Fruit fly (Drosophila melanogaster): Measurements from ENCODE around the gene fusl.

Gene fusl

DNA sequence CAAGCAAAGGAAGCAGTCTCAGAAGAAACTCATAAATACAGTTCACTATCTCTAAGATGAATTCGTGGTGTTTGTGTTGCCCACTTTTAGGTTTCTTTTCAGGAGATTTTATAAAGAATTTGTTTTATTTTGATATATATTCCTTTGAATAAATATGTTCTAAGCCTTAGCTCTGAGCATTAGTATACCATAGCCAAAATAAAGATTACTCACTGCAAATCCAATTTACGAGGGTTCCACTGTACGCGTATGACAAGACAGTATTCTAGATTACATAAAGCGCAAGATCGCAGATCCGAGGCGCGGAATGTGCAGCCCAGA is 45.3 kb downstream of the fusl start (continued):
- TF ChIP-seq Gug (GFP tag; IDR thresholded peaks at IDR 0.05), result peak; percentile 73
- peak; percentile 44 for TF ChIP-seq CG6276 (GFP tag; optimal IDR thresholded peaks at IDR 0.05)
- TF ChIP-seq CG34406 (GFP tag; optimal IDR thresholded peaks at IDR 0.05), result peak; percentile 92
- peak; percentile 78 for TF ChIP-seq eg (GFP tag; IDR thresholded peaks at IDR 0.05)
- TF ChIP-seq esn (GFP tag; optimal IDR thresholded peaks at IDR 0.05), result peak; percentile 94
- peak; percentile 82 for TF ChIP-seq fd85E (GFP tag; optimal IDR thresholded peaks at IDR 0.05)
- TF ChIP-seq Ets21C (GFP tag; optimal IDR thresholded peaks at IDR 0.05), result peak; percentile 89
- TF ChIP-seq Sox102F (GFP tag; optimal IDR thresholded peaks at IDR 0.05), result peak; percentile 95
- peak; percentile 74 for TF ChIP-seq Sox14 (GFP tag; optimal IDR thresholded peaks at IDR 0.05)
- TF ChIP-seq CG6808 (GFP tag; optimal IDR thresholded peaks at IDR 0.05), result peak; percentile 92
- peak; percentile 91 for TF ChIP-seq Eip75B (GFP tag; optimal IDR thresholded peaks at IDR 0.05)
- TF ChIP-seq Smox (GFP tag; optimal IDR thresholded peaks at IDR 0.05), result peak; percentile 94
- TF ChIP-seq ss (GFP tag; optimal IDR thresholded peaks at IDR 0.05), result peak; percentile 72 to 94
- TF ChIP-seq CG32006 (GFP tag; optimal IDR thresholded peaks at IDR 0.05), result peak; percentile 74
- TF ChIP-seq Hr39 (GFP tag; optimal IDR thresholded peaks at IDR 0.05), result peak; percentile 89
- no peak for TF ChIP-seq Hr38 (GFP tag; optimal IDR thresholded peaks at IDR 0.05)
- peak; percentile 91 for TF ChIP-seq CG6163 (GFP tag; IDR thresholded peaks at IDR 0.05)
- TF ChIP-seq dsx (GFP tag; optimal IDR thresholded peaks at IDR 0.05; ENCODE audit: poor library complexity, severe bottlenecking), result peak; percentile 96
- TF ChIP-seq CG11294 (GFP tag; IDR thresholded peaks at IDR 0.05), result peak; percentile 66
- peak; percentile 91 for TF ChIP-seq CG6792 (GFP tag; optimal IDR thresholded peaks at IDR 0.05)
- peak; percentile 93 for TF ChIP-seq CG1621 (tag; optimal IDR thresholded peaks at IDR 0.05)
- peak; percentile 86 for TF ChIP-seq CG16779 (tag; optimal IDR thresholded peaks at IDR 0.05)
- peak; percentile 94 for TF ChIP-seq CG11902 (GFP tag; optimal IDR thresholded peaks at IDR 0.05)
- peak; percentile 95 for TF ChIP-seq topi (GFP tag; optimal IDR thresholded peaks at IDR 0.05)

DNA sequence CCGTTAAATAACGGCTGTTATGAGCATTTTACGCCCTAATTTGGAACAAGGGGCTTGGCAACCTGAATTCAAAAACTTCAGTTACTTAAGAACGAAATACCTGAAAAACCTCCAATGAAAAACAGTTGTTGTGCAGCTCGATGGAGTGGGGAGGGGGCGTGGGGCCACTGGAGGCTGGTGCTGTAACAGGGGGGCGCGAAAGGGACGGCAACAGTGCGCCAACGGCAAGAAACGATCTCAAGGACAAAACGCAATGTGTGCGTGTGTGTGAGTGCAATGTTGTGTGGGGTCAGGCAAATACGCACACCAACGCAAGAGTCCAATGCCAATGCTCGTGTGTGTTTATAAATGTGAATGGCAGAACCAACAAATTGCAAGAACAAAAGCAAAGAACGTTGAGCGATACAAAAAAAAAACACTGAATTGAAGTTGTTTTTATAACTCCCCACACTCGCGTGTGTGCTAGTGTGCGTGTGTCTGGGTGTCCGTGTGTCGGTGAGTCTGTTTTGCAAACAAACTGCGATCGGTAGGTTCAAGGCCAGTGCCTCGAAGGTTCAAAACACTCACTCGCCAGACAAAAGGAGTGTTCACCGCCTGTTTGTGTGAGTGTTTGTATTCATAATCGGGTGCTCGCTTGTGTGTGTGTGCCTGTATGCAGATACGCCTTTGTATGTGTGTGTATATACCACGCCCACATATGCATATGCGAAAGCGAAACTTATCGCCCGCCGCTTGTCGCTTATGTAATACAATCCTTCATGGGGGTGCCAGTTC is 45.8 kb downstream of the fusl start:
- no peak for TF ChIP-seq Smox (GFP tag; optimal IDR thresholded peaks at IDR 0.05)
- no peak for TF ChIP-seq Ets21C (GFP tag; optimal IDR thresholded peaks at IDR 0.05)
- TF ChIP-seq eg (GFP tag; IDR thresholded peaks at IDR 0.05), result peak; percentile 5; the same call in 1 of the 3 replicates
- TF ChIP-seq CG7368 (GFP tag; optimal IDR thresholded peaks at IDR 0.05), result no peak
- no peak for TF ChIP-seq CG8632 (GFP tag; optimal IDR thresholded peaks at IDR 0.05)
- no peak for TF ChIP-seq svp (GFP tag)
- no peak for TF ChIP-seq Met (GFP tag; optimal IDR thresholded peaks at IDR 0.05)
- no peak for TF ChIP-seq pdm3 (GFP tag; optimal IDR thresholded peaks at IDR 0.05)
- no peak for TF ChIP-seq CG11762 (GFP tag; optimal IDR thresholded peaks at IDR 0.05; ENCODE audit: insufficient read depth)
- TF ChIP-seq CG1621 (tag; optimal IDR thresholded peaks at IDR 0.05), result peak; percentile 34
- TF ChIP-seq CG10669 (GFP tag; optimal IDR thresholded peaks at IDR 0.05), result peak; percentile 8
- peak; percentile 20 for TF ChIP-seq CG6808 (GFP tag; optimal IDR thresholded peaks at IDR 0.05)
- TF ChIP-seq Gug (GFP tag; IDR thresholded peaks at IDR 0.05), result no peak
- TF ChIP-seq Ets96B (tag; optimal IDR thresholded peaks at IDR 0.05), result peak; percentile 21
- TF ChIP-seq Eip75B (GFP tag; optimal IDR thresholded peaks at IDR 0.05), result peak; percentile 20
- peak; percentile 68 for TF ChIP-seq Hr39 (GFP tag; optimal IDR thresholded peaks at IDR 0.05)
- no peak for TF ChIP-seq CG4318 (GFP tag; optimal IDR thresholded peaks at IDR 0.05)
- no peak for TF ChIP-seq fkh (GFP tag; optimal IDR thresholded peaks at IDR 0.05)
- TF ChIP-seq esn (GFP tag; optimal IDR thresholded peaks at IDR 0.05), result no peak
- no peak for TF ChIP-seq dac (GFP tag; optimal IDR thresholded peaks at IDR 0.05)
- no peak for TF ChIP-seq Eip78C (GFP tag)
- TF ChIP-seq Eip93F (GFP tag; optimal IDR thresholded peaks at IDR 0.05), result no peak
- TF ChIP-seq topi (GFP tag; optimal IDR thresholded peaks at IDR 0.05), result no peak
- TF ChIP-seq CG6854 (GFP tag; optimal IDR thresholded peaks at IDR 0.05), result no peak
- no peak for TF ChIP-seq CG10631 (GFP tag; optimal IDR thresholded peaks at IDR 0.05)
- peak; percentile 30 to 33 for TF ChIP-seq ss (GFP tag; optimal IDR thresholded peaks at IDR 0.05)
- TF ChIP-seq Sox14 (GFP tag; optimal IDR thresholded peaks at IDR 0.05), result peak; percentile 40
- TF ChIP-seq CG8119 (GFP tag; IDR thresholded peaks at IDR 0.05), result no peak
- TF ChIP-seq CG34406 (GFP tag; optimal IDR thresholded peaks at IDR 0.05), result no peak
- TF ChIP-seq CG3919 (GFP tag; optimal IDR thresholded peaks at IDR 0.05), result no peak
- TF ChIP-seq Sox102F (GFP tag; optimal IDR thresholded peaks at IDR 0.05), result no peak
- peak; percentile 34 for TF ChIP-seq CG3032 (tag; optimal IDR thresholded peaks at IDR 0.05)
- TF ChIP-seq OdsH (GFP tag; optimal IDR thresholded peaks at IDR 0.05), result no peak
- no peak for TF ChIP-seq fd59A (GFP tag; optimal IDR thresholded peaks at IDR 0.05)
- TF ChIP-seq CG11902 (GFP tag; optimal IDR thresholded peaks at IDR 0.05), result no peak
- no peak for TF ChIP-seq net (GFP tag; optimal IDR thresholded peaks at IDR 0.05)
- no peak for TF ChIP-seq CG11294 (GFP tag; IDR thresholded peaks at IDR 0.05)
- peak; percentile 25 for TF ChIP-seq Lpt (GFP tag; optimal IDR thresholded peaks at IDR 0.05)
- TF ChIP-seq CG8319 (GFP tag; optimal IDR thresholded peaks at IDR 0.05), result no peak

Measured in whole organism, prepupa.